Fruit fly (Drosophila melanogaster) whole organism, wandering third instar larva: ENCODE results near the gene knk.

ENCODE experiments used
- Hnf4 ChIP-seq: fragments of 200-800 bp; sonication (Bioruptor generic); optimal IDR thresholded peaks from 2 replicates; lab custom pipeline; 2016; ENCODE audit warnings: missing biosample characterization, mild to moderate bottlenecking, missing genetic modification characterization
- Jra ChIP-seq: sonication (Bioruptor generic); optimal IDR thresholded peaks from 2 replicates; lab custom pipeline; 2016; ENCODE audit warnings: missing biosample characterization, missing genetic modification characterization
- Myc ChIP-seq: fragments of >200 bp; optimal IDR thresholded peaks from 2 replicates; lab custom pipeline; 2017
- OdsH ChIP-seq: fragments of 200-800 bp; sonication (Bioruptor generic); optimal IDR thresholded peaks from 2 replicates; lab custom pipeline; 2016; ENCODE audit warnings: missing biosample characterization, mild to moderate bottlenecking, missing genetic modification characterization
- fru ChIP-seq: fragments of 200-800 bp; sonication (Bioruptor generic); optimal IDR thresholded peaks from 3 replicates; lab custom pipeline; 2016; ENCODE audit warnings: missing biosample characterization, mild to moderate bottlenecking, missing genetic modification characterization
- h ChIP-seq: fragments of 200-800 bp; sonication (Bioruptor generic); optimal IDR thresholded peaks from 3 replicates; lab custom pipeline; 2016; ENCODE audit warnings: missing biosample characterization, mild to moderate bottlenecking, missing genetic modification characterization
- jim ChIP-seq: fragments of 175-275, 200-325 bp; sonication (Bioruptor generic); optimal IDR thresholded peaks from 2 replicates; lab custom pipeline; 2016; ENCODE audit warnings: missing biosample characterization, mild to moderate bottlenecking, missing genetic modification characterization
- pan ChIP-seq: fragments of >200 bp; optimal IDR thresholded peaks from 2 replicates; lab custom pipeline; 2017
- psq ChIP-seq: fragments of 200-800 bp; sonication (Bioruptor generic); optimal IDR thresholded peaks from 3 replicates; lab custom pipeline; 2017; ENCODE audit warnings: missing biosample characterization, mild to moderate bottlenecking, missing genetic modification characterization, moderate library complexity
- tai ChIP-seq: sonication (Bioruptor generic); optimal IDR thresholded peaks from 2 replicates; lab custom pipeline; 2016; ENCODE audit warnings: missing biosample characterization, missing genetic modification characterization

DNA sequence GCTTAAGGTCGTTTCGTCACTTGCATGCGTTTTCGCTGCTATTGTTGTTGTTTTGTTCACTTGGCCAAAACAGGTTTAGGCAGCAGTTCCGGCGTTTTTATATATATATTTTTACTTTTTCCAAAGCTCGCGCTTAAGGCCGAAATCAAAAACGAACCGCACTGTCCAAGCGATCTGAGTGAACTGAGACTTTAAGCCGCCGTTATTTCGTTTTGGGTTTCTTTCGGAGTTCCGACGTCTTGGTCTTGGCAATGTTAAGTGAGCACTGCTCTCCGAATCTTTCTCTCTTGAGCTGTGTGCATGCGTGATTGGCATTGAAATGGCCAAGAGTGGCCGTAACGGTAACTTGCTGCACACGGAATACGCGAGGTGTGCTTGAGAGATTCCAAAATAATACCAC lies at the start of gene knk:
- TF ChIP-seq pan (lab: Kevin White, UChicago) (no peak), Hnf4 (GFP tag; lab: Kevin White, UChicago) (peak; percentile 52), Myc (lab: Kevin White, UChicago) (no peak), OdsH (GFP tag; lab: Kevin White, UChicago) (no peak), fru (GFP tag; lab: Kevin White, UChicago) (no peak), h (GFP tag; lab: Kevin White, UChicago) (peak; percentile 35), psq (no peak), tai (GFP tag; lab: Kevin White, UChicago) (peak; percentile 14), jim (GFP tag; lab: Kevin White, UChicago) (no peak), Jra (GFP tag; lab: Kevin White, UChicago) (no peak)
